In genomic region chrV:13468190-13468765, ce11 we compare ENCODE assay signal across 3 worm cellular contexts.
A peak's percentile ranks its signal among the peaks of the same experiment; 100 is the strongest.
TF ChIP-seq lines count a peak whose summit lies in the region.

F25H9.6 (minus strand) TSS chrV:13468361.
F25H9.7 (plus strand) TSS chrV:13468376.

TF ChIP-seq in whole organism, L1 larva, 84 proteins besides CTCF, POLR2A, EP300 and RAD21 (continued from another document and continues in another):
- TF ChIP-seq C16A3.4 (tag; optimal IDR thresholded peaks at IDR 0.05; lab: Kevin White, UChicago) (peak; percentile 56), rnt-1 (tag; optimal IDR thresholded peaks at IDR 0.05; lab: Kevin White, UChicago) (peak; percentile 100), sup-37 (GFP tag; optimal IDR thresholded peaks at IDR 0.05; lab: Kevin White, UChicago) (peak; percentile 80), lir-3 (tag; optimal IDR thresholded peaks at IDR 0.05; lab: Kevin White, UChicago; ENCODE audit: poor library complexity) (peak; percentile 99), lin-14 (GFP tag; optimal IDR thresholded peaks at IDR 0.05; lab: Kevin White, UChicago) (peak; percentile 87), ceh-8 (GFP tag; optimal IDR thresholded peaks at IDR 0.05; lab: Kevin White, UChicago) (peak; percentile 93), nhr-77 (tag; optimal IDR thresholded peaks at IDR 0.05; lab: Kevin White, UChicago) (peak; percentile 41), F16B12.6 (tag; optimal IDR thresholded peaks at IDR 0.05; lab: Kevin White, UChicago) (peak; percentile 62), nhr-90 (tag; optimal IDR thresholded peaks at IDR 0.05; lab: Kevin White, UChicago; ENCODE audit: poor library complexity) (peak; percentile 98), skn-1 (tag; optimal IDR thresholded peaks at IDR 0.05; lab: Kevin White, UChicago) (peak; percentile 51), hpl-2 (GFP tag; optimal IDR thresholded peaks at IDR 0.05; lab: Kevin White, UChicago) (peak; percentile 27), nhr-20 (tag; optimal IDR thresholded peaks at IDR 0.05; lab: Kevin White, UChicago) (peak; percentile 94), nhr-19 (GFP tag; conservative IDR thresholded peaks at IDR 0.05; lab: Robert Waterston, UW) (peak; percentile 93), zag-1 (tag; optimal IDR thresholded peaks at IDR 0.05; lab: Kevin White, UChicago) (no peak), C34B4.2 (tag; optimal IDR thresholded peaks at IDR 0.05; lab: Kevin White, UChicago) (peak; percentile 75), pqm-1 (tag; optimal IDR thresholded peaks at IDR 0.05; lab: Kevin White, UChicago) (peak; percentile 28), xbp-1 (tag; optimal IDR thresholded peaks at IDR 0.05; lab: Kevin White, UChicago) (peak; percentile 91), ces-1 (GFP tag; optimal IDR thresholded peaks at IDR 0.05; lab: Kevin White, UChicago) (no peak), ceh-82 (tag; optimal IDR thresholded peaks at IDR 0.05; lab: Kevin White, UChicago) (peak; percentile 78 to 93 (median 80)), nhr-71 (tag; optimal IDR thresholded peaks at IDR 0.05; lab: Kevin White, UChicago) (peak; percentile 96), tlp-1 (tag; optimal IDR thresholded peaks at IDR 0.05; lab: Kevin White, UChicago) (no peak), hlh-4 (tag; optimal IDR thresholded peaks at IDR 0.05; lab: Kevin White, UChicago) (peak; percentile 87), unc-130 (tag; optimal IDR thresholded peaks at IDR 0.05; lab: Kevin White, UChicago) (peak; percentile 47), elt-3 (tag; optimal IDR thresholded peaks at IDR 0.05; lab: Kevin White, UChicago) (peak in 3 of 6 experiments; percentile 15 to 77 (median 54)), unc-62 (GFP tag; optimal IDR thresholded peaks at IDR 0.05; lab: Kevin White, UChicago) (no peak), isw-1 (GFP tag; IDR thresholded peaks at IDR 0.05; lab: Robert Waterston, UW) (peak; percentile 83), swsn-7 (tag; optimal IDR thresholded peaks at IDR 0.05; lab: Kevin White, UChicago) (peak; percentile 94), vab-15 (tag; optimal IDR thresholded peaks at IDR 0.05; lab: Kevin White, UChicago) (peak; percentile 94), nhr-12 (tag; optimal IDR thresholded peaks at IDR 0.05; lab: Kevin White, UChicago) (no peak), egl-27 (tag; optimal IDR thresholded peaks at IDR 0.05; lab: Kevin White, UChicago) (no peak), elt-2 (tag; optimal IDR thresholded peaks at IDR 0.05; lab: Kevin White, UChicago) (peak; percentile 87), ama-1 (optimal IDR thresholded peaks at IDR 0.05; lab: Kevin White, UChicago) (no peak), pag-3 (tag; optimal IDR thresholded peaks at IDR 0.05; lab: Kevin White, UChicago; ENCODE audit: borderline replicate concordance, insufficient read depth) (no peak), aly-2 (tag; optimal IDR thresholded peaks at IDR 0.05; lab: Kevin White, UChicago) (peak; percentile 41), efl-3 (GFP tag; optimal IDR thresholded peaks at IDR 0.05; lab: Kevin White, UChicago) (peak; percentile 88), nhr-11 (tag; optimal IDR thresholded peaks at IDR 0.05; lab: Kevin White, UChicago) (peak; percentile 39), nhr-47 (tag; optimal IDR thresholded peaks at IDR 0.05; lab: Kevin White, UChicago) (peak; percentile 96), egl-13 (tag; optimal IDR thresholded peaks at IDR 0.05; lab: Kevin White, UChicago) (peak; percentile 94), nhr-85 (tag; lab: Kevin White, UChicago) (peak; percentile 97), snu-23 (GFP tag; optimal IDR thresholded peaks at IDR 0.05; lab: Kevin White, UChicago) (peak; percentile 95), ztf-11 (tag; optimal IDR thresholded peaks at IDR 0.05; lab: Kevin White, UChicago) (peak in 1 of 2 experiments; percentile 99), ceh-90 (tag; optimal IDR thresholded peaks at IDR 0.05; lab: Kevin White, UChicago) (peak; percentile 95), nhr-76 (tag; optimal IDR thresholded peaks at IDR 0.05; lab: Kevin White, UChicago) (peak; percentile 48)

TF ChIP-seq in whole organism, L3 larva, 47 proteins besides CTCF, POLR2A, EP300 and RAD21 (continued from another document):
- TF ChIP-seq ztf-11 (tag; optimal IDR thresholded peaks at IDR 0.05; lab: Kevin White, UChicago) (no peak), nhr-28 (tag; optimal IDR thresholded peaks at IDR 0.05; lab: Kevin White, UChicago) (no peak), nhr-77 (tag; optimal IDR thresholded peaks at IDR 0.05; lab: Kevin White, UChicago) (peak; percentile 27), fos-1 (tag; optimal IDR thresholded peaks at IDR 0.05; lab: Kevin White, UChicago) (no peak), ceh-28 (tag; optimal IDR thresholded peaks at IDR 0.05; lab: Kevin White, UChicago) (peak; percentile 9), mdl-1 (tag; optimal IDR thresholded peaks at IDR 0.05; lab: Kevin White, UChicago) (peak; percentile 78), fkh-10 (GFP tag; optimal IDR thresholded peaks at IDR 0.05; lab: Kevin White, UChicago) (no peak), jun-1 (tag; optimal IDR thresholded peaks at IDR 0.05; lab: Kevin White, UChicago) (peak; percentile 54), mml-1 (tag; optimal IDR thresholded peaks at IDR 0.05; lab: Kevin White, UChicago) (no peak), ama-1 (optimal IDR thresholded peaks at IDR 0.05; lab: Kevin White, UChicago) (no peak), elt-1 (tag; optimal IDR thresholded peaks at IDR 0.05; lab: Kevin White, UChicago) (no peak), unc-39 (tag; optimal IDR thresholded peaks at IDR 0.05; lab: Kevin White, UChicago) (no peak), nhr-23 (tag; optimal IDR thresholded peaks at IDR 0.05; lab: Kevin White, UChicago) (peak; percentile 56), nhr-237 (tag; optimal IDR thresholded peaks at IDR 0.05; lab: Kevin White, UChicago) (no peak), ZK546.5 (tag; optimal IDR thresholded peaks at IDR 0.05; lab: Kevin White, UChicago) (no peak), elt-2 (tag; optimal IDR thresholded peaks at IDR 0.05; lab: Kevin White, UChicago) (peak; percentile 47), egl-27 (tag; optimal IDR thresholded peaks at IDR 0.05; lab: Kevin White, UChicago) (peak; percentile 18), nhr-25 (tag; optimal IDR thresholded peaks at IDR 0.05; lab: Kevin White, UChicago) (peak; percentile 48), nhr-43 (tag; optimal IDR thresholded peaks at IDR 0.05; lab: Kevin White, UChicago; ENCODE audit: poor library complexity, severe bottlenecking) (peak; percentile 95), daf-12 (tag; optimal IDR thresholded peaks at IDR 0.05; lab: Kevin White, UChicago) (no peak), elt-3 (tag; optimal IDR thresholded peaks at IDR 0.05; lab: Kevin White, UChicago) (no peak), pqm-1 (tag; optimal IDR thresholded peaks at IDR 0.05; lab: Kevin White, UChicago) (peak; percentile 60), skn-1 (tag; optimal IDR thresholded peaks at IDR 0.05; lab: Kevin White, UChicago) (peak; percentile 48), eor-1 (tag; optimal IDR thresholded peaks at IDR 0.05; lab: Kevin White, UChicago) (no peak), ztf-4 (tag; optimal IDR thresholded peaks at IDR 0.05; lab: Kevin White, UChicago) (no peak), tbx-2 (tag; optimal IDR thresholded peaks at IDR 0.05; lab: Kevin White, UChicago) (peak; percentile 39), nhr-76 (tag; optimal IDR thresholded peaks at IDR 0.05; lab: Kevin White, UChicago) (no peak)

TF ChIP-seq in whole organism, young adult, 124 proteins besides CTCF, POLR2A, EP300 and RAD21 (continued from another document and continues in another):
- TF ChIP-seq ztf-28 (GFP tag; IDR thresholded peaks at IDR 0.05; lab: Robert Waterston, UW) (0 out of 2 replicates have a peak, but pooled peaks have one; percentile 70), gei-17 (GFP tag; optimal IDR thresholded peaks at IDR 0.05; lab: Kevin White, UChicago) (no peak), lag-1 (GFP tag; IDR thresholded peaks at IDR 0.05; lab: Robert Waterston, UW) (no peak), lsl-1 (GFP tag; optimal IDR thresholded peaks at IDR 0.05; lab: Kevin White, UChicago) (peak; percentile 52), ztf-18 (tag; optimal IDR thresholded peaks at IDR 0.05; lab: Kevin White, UChicago) (peak; percentile 12), tbp1 (GFP tag; optimal IDR thresholded peaks at IDR 0.05; lab: Kevin White, UChicago) (peak; percentile 58), hmg-20 (GFP tag; IDR thresholded peaks at IDR 0.05; lab: Robert Waterston, UW) (peak; percentile 82), ceh-27 (GFP tag; optimal IDR thresholded peaks at IDR 0.05; lab: Kevin White, UChicago) (peak; percentile 95), snpc-1.1 (tag; optimal IDR thresholded peaks at IDR 0.05; lab: Kevin White, UChicago; ENCODE audit: insufficient read depth) (no peak), akir-1 (GFP tag; optimal IDR thresholded peaks at IDR 0.05; lab: Kevin White, UChicago) (peak; percentile 91), athp-1 (tag; optimal IDR thresholded peaks at IDR 0.05; lab: Kevin White, UChicago) (peak; percentile 79), madf-3 (GFP tag; IDR thresholded peaks at IDR 0.05; lab: Robert Waterston, UW) (no peak; the same call in 1 of the 2 replicates), nfya-1 (tag; optimal IDR thresholded peaks at IDR 0.05; lab: Kevin White, UChicago; ENCODE audit: borderline replicate concordance, insufficient read depth) (no peak), Y53F4B.3 (GFP tag; IDR thresholded peaks at IDR 0.05; lab: Robert Waterston, UW) (no peak), ama-1 (optimal IDR thresholded peaks at IDR 0.05; lab: Kevin White, UChicago) (no peak), ama-1 (GFP tag; optimal IDR thresholded peaks at IDR 0.05; lab: Kevin White, UChicago) (peak in 1 of 2 experiments; percentile 63), B0035.1 (tag; optimal IDR thresholded peaks at IDR 0.05; lab: Kevin White, UChicago) (peak; percentile 42), Y53G8AR.9 (GFP tag; conservative IDR thresholded peaks at IDR 0.05; lab: Robert Waterston, UW) (no peak), unc-62 (GFP tag; optimal IDR thresholded peaks at IDR 0.05; lab: Kevin White, UChicago) (no peak), attf-5 (GFP tag; optimal IDR thresholded peaks at IDR 0.05; lab: Kevin White, UChicago) (no peak), efl-1 (GFP tag; optimal IDR thresholded peaks at IDR 0.05; lab: Kevin White, UChicago) (no peak), ztf-25 (GFP tag; IDR thresholded peaks at IDR 0.05; lab: Robert Waterston, UW) (no peak), attf-3 (GFP tag; conservative IDR thresholded peaks at IDR 0.05; lab: Robert Waterston, UW) (peak; percentile 78), ceh-40 (GFP tag; IDR thresholded peaks at IDR 0.05; lab: Robert Waterston, UW) (0 out of 2 replicates have a peak, but pooled peaks have one; percentile 36), aptf-3 (GFP tag; IDR thresholded peaks at IDR 0.05; lab: Robert Waterston, UW) (no peak), F22D6.2 (tag; optimal IDR thresholded peaks at IDR 0.05; lab: Kevin White, UChicago) (peak; percentile 76), let-526 (GFP tag; IDR thresholded peaks at IDR 0.05; lab: Robert Waterston, UW) (peak; percentile 77), C06A6.2 (GFP tag; conservative IDR thresholded peaks at IDR 0.05; lab: Robert Waterston, UW) (no peak), aptf-2 (GFP tag; conservative IDR thresholded peaks at IDR 0.05; lab: Robert Waterston, UW) (peak; percentile 82; the same call in 1 of the 2 replicates), ceh-79 (tag; optimal IDR thresholded peaks at IDR 0.05; lab: Kevin White, UChicago) (peak; percentile 49), Y67H2A.10 (GFP tag; conservative IDR thresholded peaks at IDR 0.05; lab: Robert Waterston, UW) (0 out of 2 replicates have a peak, but pooled peaks have one; percentile 45), egrh-3 (GFP tag; IDR thresholded peaks at IDR 0.05; lab: Robert Waterston, UW) (no peak; the same call in 1 of the 2 replicates), ceh-100 (GFP tag; IDR thresholded peaks at IDR 0.05; lab: Robert Waterston, UW) (peak; percentile 79), snpc-3.4 (tag; optimal IDR thresholded peaks at IDR 0.05; lab: Kevin White, UChicago) (peak; percentile 51), F55B11.4 (tag; optimal IDR thresholded peaks at IDR 0.05; lab: Kevin White, UChicago; ENCODE audit: borderline replicate concordance, insufficient read depth) (no peak), lin-35 (GFP tag; optimal IDR thresholded peaks at IDR 0.05; lab: Kevin White, UChicago) (peak in 1 of 3 experiments; percentile 64), hlh-26 (GFP tag; conservative IDR thresholded peaks at IDR 0.05; lab: Robert Waterston, UW) (no peak), ets-4 (GFP tag; optimal IDR thresholded peaks at IDR 0.05; lab: Kevin White, UChicago) (no peak), ztf-3 (GFP tag; optimal IDR thresholded peaks at IDR 0.05; lab: Kevin White, UChicago) (no peak), fkh-3 (tag; optimal IDR thresholded peaks at IDR 0.05; lab: Kevin White, UChicago) (no peak), lir-1 (GFP tag; conservative IDR thresholded peaks at IDR 0.05; lab: Robert Waterston, UW) (peak; percentile 93), atf-7 (tag; optimal IDR thresholded peaks at IDR 0.05; lab: Kevin White, UChicago) (peak; percentile 44), nhr-80 (tag; optimal IDR thresholded peaks at IDR 0.05; lab: Kevin White, UChicago) (no peak), Y95B8A.8 (GFP tag; IDR thresholded peaks at IDR 0.05; lab: Robert Waterston, UW) (no peak), snpc-1.3 (tag; optimal IDR thresholded peaks at IDR 0.05; lab: Kevin White, UChicago; ENCODE audit: insufficient read depth) (peak; percentile 31), nfyb-1 (GFP tag; IDR thresholded peaks at IDR 0.05; lab: Robert Waterston, UW) (peak; percentile 81), nhr-179 (tag; optimal IDR thresholded peaks at IDR 0.05; lab: Kevin White, UChicago) (no peak), sdz-38 (tag; optimal IDR thresholded peaks at IDR 0.05; lab: Kevin White, UChicago) (no peak), unc-130 (GFP tag; optimal IDR thresholded peaks at IDR 0.05; lab: Kevin White, UChicago) (peak; percentile 96), zim-3 (tag; optimal IDR thresholded peaks at IDR 0.05; lab: Kevin White, UChicago) (peak; percentile 90), madf-10 (tag; optimal IDR thresholded peaks at IDR 0.05; lab: Kevin White, UChicago) (peak; percentile 74), Y56A3A.18 (GFP tag; IDR thresholded peaks at IDR 0.05; lab: Robert Waterston, UW) (0 out of 2 replicates have a peak, but pooled peaks have one; percentile 57), somi-1 (GFP tag; optimal IDR thresholded peaks at IDR 0.05; lab: Kevin White, UChicago) (peak; percentile 53), K12H6.12 (tag; optimal IDR thresholded peaks at IDR 0.05; lab: Kevin White, UChicago) (peak; percentile 92), F52B5.7 (tag; optimal IDR thresholded peaks at IDR 0.05; lab: Kevin White, UChicago) (no peak), rec-8 (tag; optimal IDR thresholded peaks at IDR 0.05; lab: Kevin White, UChicago) (peak; percentile 31 to 92), zfh-2 (GFP tag; conservative IDR thresholded peaks at IDR 0.05; lab: Robert Waterston, UW) (no peak), ceh-58 (GFP tag; IDR thresholded peaks at IDR 0.05; lab: Robert Waterston, UW) (no peak), F57A8.1 (GFP tag; optimal IDR thresholded peaks at IDR 0.05; lab: Kevin White, UChicago) (no peak), dox-1 (GFP tag; IDR thresholded peaks at IDR 0.05; lab: Robert Waterston, UW) (peak; percentile 88; the same call in 1 of the 2 replicates), cebp-2 (GFP tag; IDR thresholded peaks at IDR 0.05; lab: Robert Waterston, UW) (no peak), die-1 (tag; optimal IDR thresholded peaks at IDR 0.05; lab: Kevin White, UChicago) (no peak), bed-1 (GFP tag; IDR thresholded peaks at IDR 0.05; lab: Robert Waterston, UW) (0 out of 2 replicates have a peak, but pooled peaks have one; percentile 37), T07F8.4 (tag; optimal IDR thresholded peaks at IDR 0.05; lab: Kevin White, UChicago) (no peak), egl-18 (GFP tag; IDR thresholded peaks at IDR 0.05; lab: Robert Waterston, UW) (0 out of 2 replicates have a peak, but pooled peaks have one; percentile 7), pbrm-1 (GFP tag; IDR thresholded peaks at IDR 0.05; lab: Robert Waterston, UW) (peak; percentile 70; the same call in 1 of the 2 replicates), F33H1.4 (GFP tag; IDR thresholded peaks at IDR 0.05; lab: Robert Waterston, UW) (peak; percentile 58), pha-4 (tag; optimal IDR thresholded peaks at IDR 0.05; lab: Kevin White, UChicago) (no peak), nhr-90 (tag; optimal IDR thresholded peaks at IDR 0.05; lab: Kevin White, UChicago) (no peak)
